Fruit fly (Drosophila melanogaster) whole organism, embryonic: ENCODE measurements around the gene CG14406.

Experiments
- Ada2b ChIP-seq: fragments of 200-800 bp; sonication (Bioruptor generic); IDR thresholded peaks from 2 replicates; pipeline ENCODE4 v1.3.6; 2022; ENCODE audit warnings: missing biosample characterization, missing genetic modification characterization
- B-H2 ChIP-seq: fragments of 200-800 bp; sonication (Bioruptor generic); optimal IDR thresholded peaks from 2 replicates; lab custom pipeline; 2018; ENCODE audit warnings: missing biosample characterization, mild to moderate bottlenecking, missing genetic modification characterization
- Bdp1 ChIP-seq: fragments of 200-800 bp; sonication (Bioruptor generic); optimal IDR thresholded peaks from 3 replicates; lab custom pipeline; 2016; ENCODE audit warnings: missing biosample characterization, missing genetic modification characterization
- CG10366 ChIP-seq: fragments of 200-800 bp; sonication (Bioruptor generic); IDR thresholded peaks from 2 replicates; pipeline ENCODE4 v1.3.6; 2022; ENCODE audit warnings: missing biosample characterization, missing genetic modification characterization
- CG11247 ChIP-seq: fragments of 200-800 bp; sonication (Bioruptor generic); IDR thresholded peaks from 2 replicates; pipeline ENCODE4 v1.3.6; 2022; ENCODE audit warnings: missing biosample characterization, missing genetic modification characterization
- CG12104 ChIP-seq: fragments of 200-800 bp; sonication (Bioruptor generic); optimal IDR thresholded peaks from 3 replicates; lab custom pipeline; 2016; ENCODE audit warnings: missing biosample characterization, missing genetic modification characterization
- CG14014 ChIP-seq: fragments of 200-800 bp; sonication (Bioruptor generic); IDR thresholded peaks from 2 replicates; pipeline ENCODE4 v1.3.6; 2022; ENCODE audit warnings: missing biosample characterization, missing genetic modification characterization
- CG15514 ChIP-seq: fragments of 200-800 bp; sonication (Bioruptor generic); optimal IDR thresholded peaks from 3 replicates; lab custom pipeline; 2017; ENCODE audit warnings: missing biosample characterization, missing genetic modification characterization, mild to moderate bottlenecking, moderate library complexity, missing genetic modification reagents
- CG17912 ChIP-seq: fragments of 200-800 bp; sonication (Bioruptor generic); optimal IDR thresholded peaks from 2 replicates; lab custom pipeline; 2018; ENCODE audit warnings: missing biosample characterization, mild to moderate bottlenecking, missing genetic modification characterization
- CG1832 ChIP-seq: fragments of 200-800 bp; sonication (Bioruptor generic); optimal IDR thresholded peaks from 2 replicates; lab custom pipeline; 2017; ENCODE audit warnings: missing biosample characterization, mild to moderate bottlenecking, missing genetic modification characterization, inconsistent platforms
- CG2712 ChIP-seq: fragments of 200-800 bp; optimal IDR thresholded peaks from 3 replicates; lab custom pipeline; 2019; ENCODE audit warnings: missing biosample characterization, mild to moderate bottlenecking, missing genetic modification characterization, moderate library complexity
- CG30403 ChIP-seq: fragments of 200-800 bp; sonication (Bioruptor generic); optimal IDR thresholded peaks from 3 replicates; lab custom pipeline; 2016; ENCODE audit warnings: missing biosample characterization, missing genetic modification characterization
- CG3726 ChIP-seq: fragments of 200-800 bp; sonication (Bioruptor generic); IDR thresholded peaks from 3 replicates; pipeline ENCODE4, ENCODE4 v1.3.6; 2022; ENCODE audit warnings: missing biosample characterization, missing genetic modification characterization
- CG6791 ChIP-seq: fragments of 200-800 bp; sonication (Bioruptor generic); IDR thresholded peaks from 3 replicates; pipeline ENCODE4 v1.3.6; 2022; ENCODE audit warnings: missing biosample characterization, missing genetic modification characterization; ENCODE audit not compliant: partially characterized antibody
- CG7928 ChIP-seq: fragments of 200-800 bp; sonication (Bioruptor generic); optimal IDR thresholded peaks from 2 replicates; lab custom pipeline; 2017; ENCODE audit warnings: missing biosample characterization, mild to moderate bottlenecking, missing genetic modification characterization
- CG9727 ChIP-seq: fragments of 200-800 bp; sonication (Bioruptor generic); optimal IDR thresholded peaks from 3 replicates; lab custom pipeline; 2017; ENCODE audit warnings: missing biosample characterization, mild to moderate bottlenecking, missing genetic modification characterization
- CG9817 ChIP-seq: fragments of 200-800 bp; sonication (Bioruptor generic); optimal IDR thresholded peaks from 2 replicates; lab custom pipeline; 2018; ENCODE audit warnings: missing biosample characterization, mild to moderate bottlenecking, missing genetic modification characterization, moderate library complexity
- Dbx ChIP-seq: fragments of 200-800 bp; sonication (Bioruptor generic); IDR thresholded peaks from 3 replicates; pipeline ENCODE4 v1.3.6; 2022; ENCODE audit warnings: missing biosample characterization, missing genetic modification characterization
- Dip2 ChIP-seq: fragments of 200-800 bp; sonication (Bioruptor generic); IDR thresholded peaks from 2 replicates; pipeline ENCODE4 v1.3.6; 2022; ENCODE audit warnings: missing biosample characterization, missing genetic modification characterization
- Doc3 ChIP-seq: fragments of 200-800 bp; sonication (Bioruptor generic); IDR thresholded peaks from 3 replicates; pipeline ENCODE4 v1.3.6; 2022; ENCODE audit warnings: missing biosample characterization, missing genetic modification characterization; ENCODE audit not compliant: partially characterized antibody
- Ets97D ChIP-seq: fragments of 200-800 bp; sonication (Bioruptor generic); optimal IDR thresholded peaks from 3 replicates; lab custom pipeline; 2016; ENCODE audit warnings: missing biosample characterization, missing genetic modification characterization
- H15 ChIP-seq: fragments of 200-800 bp; sonication (Bioruptor generic); IDR thresholded peaks from 3 replicates; pipeline ENCODE4 v1.3.6; 2022; ENCODE audit warnings: missing biosample characterization, missing genetic modification characterization
- Hr3 ChIP-seq: fragments of 200-800 bp; sonication (Bioruptor generic); optimal IDR thresholded peaks from 3 replicates; lab custom pipeline; 2016; ENCODE audit warnings: missing biosample characterization, missing genetic modification characterization
- Lhr ChIP-seq: fragments of 200-800 bp; sonication (Bioruptor generic); optimal IDR thresholded peaks from 3 replicates; lab custom pipeline; 2017; ENCODE audit warnings: mild to moderate bottlenecking, missing biosample characterization, missing genetic modification reagents, missing genetic modification characterization
- Mad ChIP-seq: fragments of 200-800 bp; sonication (Bioruptor generic); optimal IDR thresholded peaks from 2 replicates; lab custom pipeline; 2016; ENCODE audit warnings: missing biosample characterization, missing genetic modification characterization
- Mes4 ChIP-seq: fragments of 200-800 bp; sonication (Bioruptor generic); optimal IDR thresholded peaks from 2 replicates; lab custom pipeline; 2016; ENCODE audit warnings: missing biosample characterization, missing genetic modification characterization
- PHDP ChIP-seq: fragments of 200-800 bp; sonication (Bioruptor generic); optimal IDR thresholded peaks from 3 replicates; lab custom pipeline; 2018; ENCODE audit warnings: missing biosample characterization, mild to moderate bottlenecking, missing genetic modification characterization, moderate library complexity
- Sox102F ChIP-seq: fragments of 200-800 bp; sonication (Bioruptor generic); optimal IDR thresholded peaks from 2 replicates; lab custom pipeline; 2018; ENCODE audit warnings: missing biosample characterization, mild to moderate bottlenecking, missing genetic modification characterization, moderate library complexity
- YL-1 ChIP-seq: fragments of 200-800 bp; sonication (Bioruptor generic); optimal IDR thresholded peaks from 3 replicates; lab custom pipeline; 2017; ENCODE audit warnings: missing biosample characterization, mild to moderate bottlenecking, missing genetic modification characterization
- ato ChIP-seq: fragments of 200-800 bp; sonication (Bioruptor generic); IDR thresholded peaks from 2 replicates; pipeline ENCODE4 v1.3.6; 2022; ENCODE audit warnings: missing biosample characterization, missing genetic modification characterization; ENCODE audit not compliant: partially characterized antibody
- dysf ChIP-seq: fragments of 200-800 bp; sonication (Bioruptor generic); IDR thresholded peaks from 3 replicates; pipeline ENCODE4 v1.3.6; 2022; ENCODE audit warnings: missing biosample characterization, missing genetic modification characterization
- en ChIP-seq: fragments of 200-800 bp; sonication (Bioruptor generic); optimal IDR thresholded peaks from 2 replicates; lab custom pipeline; 2016; ENCODE audit warnings: missing biosample characterization, missing genetic modification characterization
- fd3F ChIP-seq: fragments of 200-800 bp; sonication (Bioruptor generic); optimal IDR thresholded peaks from 2 replicates; lab custom pipeline; 2018; ENCODE audit warnings: missing biosample characterization, mild to moderate bottlenecking, missing genetic modification characterization, moderate library complexity
- fu2 ChIP-seq: fragments of 200-800 bp; sonication (Bioruptor generic); optimal IDR thresholded peaks from 2 replicates; lab custom pipeline; 2016; ENCODE audit warnings: missing biosample characterization, missing genetic modification characterization
- gsb-n ChIP-seq: fragments of 200-800 bp; sonication (Bioruptor generic); optimal IDR thresholded peaks from 3 replicates; lab custom pipeline; 2018; ENCODE audit warnings: missing biosample characterization, mild to moderate bottlenecking, missing genetic modification characterization
- hb ChIP-seq: fragments of 200-800 bp; sonication (Bioruptor generic); IDR thresholded peaks from 3 replicates; pipeline ENCODE4 v1.3.6; 2022; ENCODE audit warnings: missing biosample characterization, missing genetic modification characterization; ENCODE audit not compliant: partially characterized antibody
- hkb ChIP-seq, 2 experiments: fragments of 200-800 bp in 1 of 2; fragments of >200 bp in 1 of 2; sonication (Bioruptor generic) in 1 of 2; IDR thresholded peaks in 1 of 2; optimal IDR thresholded peaks in 1 of 2; 2 replicates each; pipeline versions ENCODE4 v1.3.6 to Lab custom; 2017 to 2022; ENCODE audit warnings: missing biosample characterization in 1 of 2, missing genetic modification characterization in 1 of 2
- hth ChIP-seq: fragments of >200 bp; optimal IDR thresholded peaks from 2 replicates; lab custom pipeline; 2017; ENCODE audit warnings: inconsistent platforms
- inv ChIP-seq: fragments of 200-800 bp; sonication (Bioruptor generic); IDR thresholded peaks from 2 replicates; pipeline ENCODE4 v1.3.6; 2022; ENCODE audit warnings: missing biosample characterization, missing genetic modification characterization; ENCODE audit not compliant: partially characterized antibody
- lmd ChIP-seq: fragments of 200-800 bp; sonication (Bioruptor generic); IDR thresholded peaks from 2 replicates; pipeline ENCODE4 v1.3.6; 2022; ENCODE audit warnings: missing biosample characterization, missing genetic modification characterization
- mld ChIP-seq: fragments of 200-800 bp; sonication (Bioruptor generic); IDR thresholded peaks from 3 replicates; pipeline ENCODE4 v1.3.6; 2022; ENCODE audit warnings: missing biosample characterization, missing genetic modification characterization; ENCODE audit not compliant: partially characterized antibody
- pan ChIP-seq, 4 experiments: fragments of >200 bp in 3 of 4; fragments of 200-800 bp in 1 of 4; sonication (Bioruptor generic) in 1 of 4; optimal IDR thresholded peaks in 3 of 4; IDR thresholded peaks in 1 of 4; 2 replicates each; pipeline versions ENCODE4 v1.3.6 to Lab custom; 2017 to 2022; ENCODE audit warnings: missing biosample characterization in 2 of 4, missing genetic modification characterization in 2 of 4, mixed read lengths in 1 of 4
- pfk ChIP-seq: fragments of 200-800 bp; sonication (Bioruptor generic); optimal IDR thresholded peaks from 2 replicates; lab custom pipeline; 2018; ENCODE audit warnings: missing biosample characterization, mild to moderate bottlenecking, missing genetic modification characterization, moderate library complexity
- pzg ChIP-seq: fragments of 200-800 bp; sonication (Bioruptor generic); optimal IDR thresholded peaks from 3 replicates; lab custom pipeline; 2018; ENCODE audit warnings: missing biosample characterization, mild to moderate bottlenecking, missing genetic modification characterization, moderate library complexity
- repo ChIP-seq: fragments of 200-800 bp; sonication (Bioruptor generic); optimal IDR thresholded peaks from 2 replicates; lab custom pipeline; 2016; ENCODE audit warnings: missing biosample characterization, missing genetic modification characterization
- rib ChIP-seq: fragments of 200-800 bp; sonication (Bioruptor generic); IDR thresholded peaks from 2 replicates; pipeline ENCODE4 v1.3.6; 2022; ENCODE audit warnings: missing biosample characterization, missing genetic modification characterization
- slou ChIP-seq: fragments of 200-800 bp; sonication (Bioruptor generic); optimal IDR thresholded peaks from 3 replicates; lab custom pipeline; 2016; ENCODE audit warnings: missing biosample characterization, missing genetic modification characterization
- ssp ChIP-seq: fragments of 200-800 bp; sonication (Bioruptor generic); IDR thresholded peaks from 2 replicates; pipeline ENCODE4 v1.3.6; 2022; ENCODE audit warnings: missing biosample characterization, missing genetic modification characterization
- unpg ChIP-seq: fragments of 200-800 bp; sonication (Bioruptor generic); optimal IDR thresholded peaks from 3 replicates; lab custom pipeline; 2018; ENCODE audit warnings: missing biosample characterization, mild to moderate bottlenecking, missing genetic modification characterization, moderate library complexity
- wdn ChIP-seq: fragments of 200-800 bp; sonication (Bioruptor generic); IDR thresholded peaks from 2 replicates; pipeline ENCODE4 v1.3.6; 2022; ENCODE audit warnings: missing biosample characterization, missing genetic modification characterization

The CG14406 gene

dm6 chrX:14953896-14954295 is 43.3 kb upstream of the CG14406 start (continued):
- TF ChIP-seq H15 (GFP tag; lab: Robert Waterston, UW) (no peak), PHDP (tag; lab: Kevin White, UChicago) (peak; percentile 21), en (no peak), unpg (GFP tag; lab: Kevin White, UChicago) (peak; percentile 6), YL-1 (GFP tag; lab: Kevin White, UChicago) (no peak), ato (GFP tag; lab: Robert Waterston, UW) (no peak), repo (GFP tag; lab: Kevin White, UChicago) (no peak), Ets97D (no peak), hth (lab: Kevin White, UChicago) (no peak), CG12104 (GFP tag; lab: Kevin White, UChicago) (no peak), CG14014 (GFP tag; lab: Robert Waterston, UW) (no peak), CG17912 (GFP tag; lab: Kevin White, UChicago) (peak; percentile 6), Sox102F (GFP tag; lab: Kevin White, UChicago) (peak; percentile 48), B-H2 (GFP tag; lab: Kevin White, UChicago) (peak; percentile 11), Mes4 (no peak), dysf (GFP tag; lab: Robert Waterston, UW) (no peak), inv (GFP tag; lab: Robert Waterston, UW) (no peak), gsb-n (peak; percentile 15), fu2 (GFP tag; lab: Kevin White, UChicago) (no peak), Dip2 (GFP tag; lab: Robert Waterston, UW) (peak; percentile 97), CG2712 (peak; percentile 34), fd3F (GFP tag; lab: Kevin White, UChicago) (no peak), pan (optimal IDR thresholded peaks at IDR 0.05; lab: Kevin White, UChicago) (no peak), pan (GFP tag; optimal IDR thresholded peaks at IDR 0.05 in 1 of 2, IDR thresholded peaks at IDR 0.05 in 1 of 2) (peak in 1 of 2 experiments; percentile 7), CG1832 (no peak), Hr3 (GFP tag; lab: Kevin White, UChicago) (no peak), CG7928 (no peak), CG6791 (GFP tag; lab: Robert Waterston, UW) (no peak), Mad (GFP tag; lab: Kevin White, UChicago) (no peak), Ada2b (GFP tag; lab: Robert Waterston, UW) (no peak), pfk (GFP tag; lab: Kevin White, UChicago) (no peak), CG3726 (GFP tag; lab: Robert Waterston, UW) (no peak), pzg (GFP tag; lab: Kevin White, UChicago) (no peak), Bdp1 (GFP tag; lab: Kevin White, UChicago) (no peak), mld (GFP tag; lab: Robert Waterston, UW) (no peak), CG30403 (GFP tag; lab: Kevin White, UChicago) (peak; percentile 10), rib (GFP tag; lab: Robert Waterston, UW) (no peak), slou (GFP tag; lab: Kevin White, UChicago) (no peak), CG11247 (GFP tag; lab: Robert Waterston, UW) (no peak), wdn (GFP tag; lab: Robert Waterston, UW) (no peak), CG10366 (no peak), Lhr (GFP tag; lab: Kevin White, UChicago) (peak; percentile 65), CG15514 (GFP tag; lab: Kevin White, UChicago) (no peak), CG9817 (tag; lab: Kevin White, UChicago) (peak; percentile 27), Dbx (GFP tag; lab: Robert Waterston, UW) (0 out of 3 replicates have a peak, but pooled peaks have one; percentile 21), Doc3 (no peak), lmd (GFP tag; lab: Robert Waterston, UW) (peak; percentile 19; the same call in 1 of the 2 replicates), CG9727 (GFP tag; lab: Kevin White, UChicago) (no peak), ssp (no peak), hkb (optimal IDR thresholded peaks at IDR 0.05; lab: Kevin White, UChicago) (no peak), hkb (GFP tag; IDR thresholded peaks at IDR 0.05; lab: Robert Waterston, UW) (no peak), hb (no peak)
